Worm (Caenorhabditis elegans) whole organism, young adult: ENCODE results near the gene C05A2.4.

Experiments
- F33H1.4 ChIP-seq: fragments of 200-800 bp; sonication (Bioruptor generic); IDR thresholded peaks from 2 replicates; pipeline ENCODE4 v1.3.6; 2022; ENCODE audit warnings: missing genetic modification reagents, missing genetic modification characterization, missing compliant biosample characterization
- athp-1 ChIP-seq: sonication (generic microtip); optimal IDR thresholded peaks from 2 replicates; lab custom pipeline; 2017; ENCODE audit warnings: mild to moderate bottlenecking, missing genetic modification characterization, missing compliant biosample characterization
- bed-1 ChIP-seq: fragments of 200-800 bp; sonication (Bioruptor generic); IDR thresholded peaks from 2 replicates; pipeline ENCODE4 v1.3.6; 2022; ENCODE audit warnings: missing genetic modification reagents, missing genetic modification characterization, missing compliant biosample characterization
- efl-1 ChIP-seq: fragments of 150-350 bp; optimal IDR thresholded peaks from 2 replicates; lab custom pipeline; 2014; ENCODE audit warnings: missing biosample characterization, missing genetic modification reagents, missing genetic modification characterization
- hlh-26 ChIP-seq: fragments of 200-800 bp; sonication (Bioruptor generic); conservative IDR thresholded peaks from 2 replicates; pipeline ENCODE4 v1.3.6; 2022; ENCODE audit warnings: missing genetic modification reagents, missing genetic modification characterization, missing compliant biosample characterization
- mel-28 ChIP-seq: sonication (generic microtip); optimal IDR thresholded peaks from 2 replicates; lab custom pipeline; 2016; ENCODE audit warnings: borderline replicate concordance, mild to moderate bottlenecking, missing genetic modification characterization, missing compliant biosample characterization
- mxl-1 ChIP-seq: sonication (generic microtip); optimal IDR thresholded peaks from 2 replicates; lab custom pipeline; 2016; ENCODE audit warnings: missing genetic modification characterization, missing compliant biosample characterization
- nfya-1 ChIP-seq: sonication (generic microtip); optimal IDR thresholded peaks from 2 replicates; lab custom pipeline; 2017; ENCODE audit warnings: antibody characterized with exemption, missing compliant biosample characterization, missing genetic modification characterization, borderline replicate concordance; ENCODE audit not compliant: insufficient read depth
- snpc-4 ChIP-seq, 5 experiments: fragments of 150-350 bp in 1 of 5; sonication (generic microtip) in 4 of 5; optimal IDR thresholded peaks; 2 replicates each; lab custom pipeline; 2014 to 2018; ENCODE audit warnings: missing genetic modification characterization in 5 of 5, missing biosample characterization in 3 of 5, antibody characterized with exemption in 2 of 5, mild to moderate bottlenecking in 2 of 5, missing compliant biosample characterization in 2 of 5, missing genotype in 2 of 5, moderate library complexity in 2 of 5, missing genetic modification reagents in 1 of 5
- unc-62 ChIP-seq: fragments of 150-350 bp; optimal IDR thresholded peaks from 2 replicates; lab custom pipeline; 2014; ENCODE audit warnings: missing biosample characterization, missing genetic modification reagents, missing genetic modification characterization

- TF ChIP-seq nfya-1 (tag; lab: Kevin White, UChicago) (no peak), snpc-4 (GFP tag; optimal IDR thresholded peaks at IDR 0.05; lab: Kevin White, UChicago) (no peak), snpc-4 (tag; optimal IDR thresholded peaks at IDR 0.05; lab: Kevin White, UChicago) (no peak), mel-28 (tag; lab: Kevin White, UChicago) (no peak), efl-1 (GFP tag; lab: Kevin White, UChicago) (no peak), F33H1.4 (GFP tag; lab: Robert Waterston, UW) (no peak), athp-1 (no peak), hlh-26 (GFP tag; lab: Robert Waterston, UW) (no peak), unc-62 (no peak), mxl-1 (tag; lab: Kevin White, UChicago) (no peak), bed-1 (GFP tag; lab: Robert Waterston, UW) (no peak)
These were observed 14.1 kb downstream of the C05A2.4 start for ce11 chrV:10709385-10709784.
